Worm (Caenorhabditis elegans): Measurements from ENCODE around the gene nphp-4.

DNA sequence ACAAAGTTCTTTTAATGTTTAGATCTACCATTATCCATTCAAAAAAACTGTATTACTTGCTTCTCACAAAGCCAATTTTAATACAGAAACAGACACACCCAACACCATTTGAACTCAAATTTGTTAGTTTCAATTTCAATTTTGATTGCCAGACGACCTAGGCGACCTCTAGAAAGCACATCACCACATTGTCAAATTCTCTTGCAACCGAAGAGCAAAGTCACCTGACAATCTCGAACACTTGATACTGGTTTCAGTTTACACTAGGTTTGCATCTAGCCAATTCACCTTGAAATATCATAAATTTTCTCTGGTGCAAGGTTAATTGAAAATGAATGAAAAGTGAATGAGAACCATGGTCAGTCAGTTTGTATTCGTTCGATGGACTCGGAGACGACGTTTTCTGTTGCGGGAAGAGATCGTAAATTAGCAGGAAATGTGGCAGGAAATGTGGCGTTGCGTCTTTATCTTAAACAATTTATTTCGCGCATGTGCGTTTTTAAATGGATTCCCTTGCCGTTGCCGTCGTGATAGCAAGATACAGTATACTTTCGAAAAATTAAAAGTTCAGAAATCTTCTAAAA lies 46.2 kb downstream of the nphp-4 start:
- TF ChIP-seq ztf-23 (GFP tag; IDR thresholded peaks at IDR 0.05) (no peak), med-1 (GFP tag; optimal IDR thresholded peaks at IDR 0.05; ENCODE audit: insufficient read depth) (no peak), T22C8.4 (GFP tag; IDR thresholded peaks at IDR 0.05) (no peak)
